Fruit fly (Drosophila melanogaster) whole organism, embryonic: ENCODE data around the gene Kmn1.

ENCODE experiments used
- CG10462 ChIP-seq: fragments of 200-800 bp; sonication (Bioruptor generic); optimal IDR thresholded peaks from 2 replicates; lab custom pipeline; 2016; ENCODE audit warnings: missing biosample characterization, missing genetic modification characterization
- CG11093 ChIP-seq: fragments of 200-800 bp; sonication (Bioruptor generic); IDR thresholded peaks from 3 replicates; pipeline ENCODE4 v1.3.6; 2022; ENCODE audit warnings: missing biosample characterization, missing genetic modification characterization
- CG11504 ChIP-seq: fragments of 200-800 bp; sonication (Bioruptor generic); optimal IDR thresholded peaks from 3 replicates; lab custom pipeline; 2019; ENCODE audit warnings: missing biosample characterization, mild to moderate bottlenecking, missing genetic modification characterization, moderate library complexity
- CG12391 ChIP-seq: fragments of 200-800 bp; sonication (Bioruptor generic); optimal IDR thresholded peaks from 3 replicates; lab custom pipeline; 2018; ENCODE audit warnings: missing biosample characterization, mild to moderate bottlenecking, missing genetic modification characterization, moderate library complexity
- CG12769 ChIP-seq: fragments of 200-800 bp; sonication (Bioruptor generic); optimal IDR thresholded peaks from 2 replicates; lab custom pipeline; 2019; ENCODE audit warnings: missing biosample characterization, mild to moderate bottlenecking, missing genetic modification characterization, moderate library complexity
- CG14014 ChIP-seq: fragments of 200-800 bp; sonication (Bioruptor generic); IDR thresholded peaks from 2 replicates; pipeline ENCODE4 v1.3.6; 2022; ENCODE audit warnings: missing biosample characterization, missing genetic modification characterization
- CG14050 ChIP-seq: fragments of 200-800 bp; sonication (Bioruptor generic); IDR thresholded peaks from 3 replicates; pipeline ENCODE4 v1.3.6; 2022; ENCODE audit warnings: missing biosample characterization, missing genetic modification characterization
- CG15696 ChIP-seq: fragments of 200-800 bp; sonication (Bioruptor generic); optimal IDR thresholded peaks from 2 replicates; lab custom pipeline; 2019; ENCODE audit warnings: missing biosample characterization, mild to moderate bottlenecking, missing genetic modification characterization, moderate library complexity
- CG17912 ChIP-seq: fragments of 200-800 bp; sonication (Bioruptor generic); optimal IDR thresholded peaks from 2 replicates; lab custom pipeline; 2018; ENCODE audit warnings: missing biosample characterization, mild to moderate bottlenecking, missing genetic modification characterization
- CG3281 ChIP-seq: fragments of 200-800 bp; sonication (Bioruptor generic); optimal IDR thresholded peaks from 3 replicates; lab custom pipeline; 2017; ENCODE audit warnings: missing biosample characterization, mild to moderate bottlenecking, missing genetic modification characterization
- CG4617 ChIP-seq: fragments of 200-800 bp; sonication (Bioruptor generic); optimal IDR thresholded peaks from 3 replicates; lab custom pipeline; 2016; ENCODE audit warnings: missing biosample characterization, missing genetic modification characterization, borderline replicate concordance
- CG5953 ChIP-seq: fragments of 200-800 bp; sonication (Bioruptor generic); IDR thresholded peaks from 2 replicates; pipeline ENCODE4 v1.3.6; 2022; ENCODE audit warnings: missing biosample characterization, missing genetic modification characterization
- CG6254 ChIP-seq: fragments of 200-800 bp; sonication (Bioruptor generic); optimal IDR thresholded peaks from 3 replicates; lab custom pipeline; 2017; ENCODE audit warnings: mild to moderate bottlenecking, missing biosample characterization, missing genetic modification reagents, missing genetic modification characterization
- CG7786 ChIP-seq: fragments of 200-800 bp; sonication (Bioruptor generic); optimal IDR thresholded peaks from 2 replicates; lab custom pipeline; 2016; ENCODE audit warnings: missing biosample characterization, missing genetic modification characterization
- CG7839 ChIP-seq: fragments of 200-800 bp; sonication (Bioruptor generic); optimal IDR thresholded peaks from 3 replicates; lab custom pipeline; 2018; ENCODE audit warnings: missing biosample characterization, mild to moderate bottlenecking, missing genetic modification characterization, moderate library complexity
- Dfd ChIP-seq, 2 experiments: fragments of >200 bp; optimal IDR thresholded peaks; 2 replicates each; lab custom pipeline; 2017; ENCODE audit warnings: missing biosample characterization in 2 of 2, missing genetic modification characterization in 2 of 2
- Fer1 ChIP-seq: fragments of 200-800 bp; sonication (Bioruptor generic); optimal IDR thresholded peaks from 2 replicates; lab custom pipeline; 2017; ENCODE audit warnings: missing biosample characterization, mild to moderate bottlenecking, missing genetic modification characterization
- HLHmδ ChIP-seq: fragments of 200-800 bp; sonication (Bioruptor generic); optimal IDR thresholded peaks from 2 replicates; lab custom pipeline; 2018; ENCODE audit warnings: missing biosample characterization, mild to moderate bottlenecking, missing genetic modification characterization, moderate library complexity
- Hr51 ChIP-seq, 2 experiments: fragments of 200-800 bp; sonication (Bioruptor generic); optimal IDR thresholded peaks; 2 replicates in 1 of 2; 3 replicates in 1 of 2; lab custom pipeline; 2016 to 2018; ENCODE audit warnings: missing biosample characterization in 2 of 2, missing genetic modification characterization in 2 of 2, mild to moderate bottlenecking in 1 of 2, moderate library complexity in 1 of 2
- Hr78 ChIP-seq, 2 experiments: fragments of 200-800 bp in 1 of 2; fragments of >200 bp in 1 of 2; sonication (Bioruptor generic) in 1 of 2; optimal IDR thresholded peaks; 2 replicates each; lab custom pipeline; 2017 to 2019; ENCODE audit warnings: missing biosample characterization in 2 of 2, missing genetic modification characterization in 2 of 2, mild to moderate bottlenecking in 1 of 2, moderate library complexity in 1 of 2
- MBD-R2 ChIP-seq: fragments of 200-800 bp; sonication (Bioruptor generic); IDR thresholded peaks from 2 replicates; pipeline ENCODE4 v1.3.6; 2022; ENCODE audit warnings: missing biosample characterization, missing genetic modification characterization
- MTF-1 ChIP-seq: fragments of 200-800 bp; sonication (Bioruptor generic); optimal IDR thresholded peaks from 2 replicates; lab custom pipeline; 2018; ENCODE audit warnings: missing biosample characterization, mild to moderate bottlenecking, missing genetic modification characterization, borderline replicate concordance
- Pdp1 ChIP-seq, 2 experiments: fragments of 200-800 bp; sonication (Bioruptor generic); optimal IDR thresholded peaks; 3 replicates each; lab custom pipeline; 2016; ENCODE audit warnings: missing biosample characterization in 2 of 2, missing genetic modification characterization in 2 of 2, mild to moderate bottlenecking in 1 of 2, moderate library complexity in 1 of 2
- Rx ChIP-seq: fragments of 200-800 bp; sonication (Bioruptor generic); IDR thresholded peaks from 2 replicates; pipeline ENCODE4 v1.3.6; 2022; ENCODE audit warnings: missing biosample characterization, missing genetic modification characterization
- Side ChIP-seq: fragments of 200-800 bp; sonication (Bioruptor generic); optimal IDR thresholded peaks from 2 replicates; lab custom pipeline; 2016; ENCODE audit warnings: missing biosample characterization, missing genetic modification characterization
- Taf1 ChIP-seq: fragments of 200-800 bp; sonication (Bioruptor generic); IDR thresholded peaks from 2 replicates; pipeline ENCODE4 v1.3.6; 2022; ENCODE audit warnings: missing biosample characterization, missing genetic modification characterization
- Usf ChIP-seq: fragments of 200-800 bp; sonication (Bioruptor generic); optimal IDR thresholded peaks from 2 replicates; lab custom pipeline; 2017; ENCODE audit warnings: missing genotype, missing biosample characterization, missing genetic modification characterization
- abd-A ChIP-seq: fragments of 200-800 bp; sonication (Bioruptor generic); optimal IDR thresholded peaks from 3 replicates; lab custom pipeline; 2019; ENCODE audit warnings: missing biosample characterization, mild to moderate bottlenecking, missing genetic modification characterization, moderate library complexity
- aop ChIP-seq: fragments of 200-800 bp; sonication (Bioruptor generic); IDR thresholded peaks from 2 replicates; pipeline ENCODE4 v1.3.6; 2022; ENCODE audit warnings: missing biosample characterization, missing genetic modification characterization
- ara ChIP-seq: fragments of 200-800 bp; sonication (Bioruptor generic); IDR thresholded peaks from 2 replicates; pipeline ENCODE4 v1.3.6; 2022; ENCODE audit warnings: missing biosample characterization, missing genetic modification characterization
- ato ChIP-seq: fragments of 200-800 bp; sonication (Bioruptor generic); IDR thresholded peaks from 2 replicates; pipeline ENCODE4 v1.3.6; 2022; ENCODE audit warnings: missing biosample characterization, missing genetic modification characterization; ENCODE audit not compliant: partially characterized antibody
- az2 ChIP-seq: fragments of 200-800 bp; sonication (Bioruptor generic); optimal IDR thresholded peaks from 3 replicates; lab custom pipeline; 2016; ENCODE audit warnings: missing biosample characterization, missing genetic modification characterization
- br ChIP-seq: fragments of >200 bp; optimal IDR thresholded peaks from 2 replicates; lab custom pipeline; 2017
- chinmo ChIP-seq: fragments of 200-800 bp; sonication (Bioruptor generic); IDR thresholded peaks from 4 replicates; pipeline ENCODE4 v1.3.6; 2022; ENCODE audit warnings: missing biosample characterization, missing genetic modification characterization; ENCODE audit not compliant: partially characterized antibody
- dmrt11E ChIP-seq: fragments of 200-800 bp; sonication (Bioruptor generic); optimal IDR thresholded peaks from 3 replicates; lab custom pipeline; 2018; ENCODE audit warnings: missing biosample characterization, mild to moderate bottlenecking, missing genetic modification characterization, moderate library complexity
- dmrt99B ChIP-seq: fragments of 200-800 bp; sonication (Bioruptor generic); optimal IDR thresholded peaks from 2 replicates; lab custom pipeline; 2018; ENCODE audit warnings: missing biosample characterization, mild to moderate bottlenecking, missing genetic modification characterization, moderate library complexity
- dpn ChIP-seq, 2 experiments: fragments of 200-800 bp; sonication (Bioruptor generic); optimal IDR thresholded peaks; 3 replicates each; lab custom pipeline; 2016; ENCODE audit warnings: missing biosample characterization in 2 of 2, missing genetic modification characterization in 2 of 2
- exex ChIP-seq: fragments of 200-800 bp; sonication (Bioruptor generic); optimal IDR thresholded peaks from 4 replicates; lab custom pipeline; 2018; ENCODE audit warnings: missing biosample characterization, mild to moderate bottlenecking, missing genetic modification characterization, moderate library complexity
- fd102C ChIP-seq: fragments of 200-800 bp; sonication (Bioruptor generic); optimal IDR thresholded peaks from 2 replicates; lab custom pipeline; 2018; ENCODE audit warnings: missing biosample characterization, mild to moderate bottlenecking, missing genetic modification characterization, moderate library complexity
- lbe ChIP-seq: fragments of 200-800 bp; sonication (Bioruptor generic); optimal IDR thresholded peaks from 2 replicates; lab custom pipeline; 2016; ENCODE audit warnings: missing biosample characterization, mild to moderate bottlenecking, missing genetic modification characterization
- nom ChIP-seq: fragments of 200-800 bp; sonication (Bioruptor generic); optimal IDR thresholded peaks from 2 replicates; lab custom pipeline; 2017; ENCODE audit warnings: missing biosample characterization, missing genetic modification characterization, mild to moderate bottlenecking, moderate library complexity, missing genetic modification reagents
- peb ChIP-seq: fragments of 200-800 bp; sonication (Bioruptor generic); IDR thresholded peaks from 2 replicates; pipeline ENCODE4 v1.3.6; 2022; ENCODE audit warnings: missing biosample characterization, missing genetic modification characterization
- pho ChIP-seq: fragments of 200-800 bp; sonication (Bioruptor generic); optimal IDR thresholded peaks from 2 replicates; lab custom pipeline; 2016; ENCODE audit warnings: missing biosample characterization, missing genetic modification characterization
- pum ChIP-seq: fragments of 200-800 bp; sonication (Bioruptor generic); optimal IDR thresholded peaks from 2 replicates; lab custom pipeline; 2016; ENCODE audit warnings: missing biosample characterization, missing genetic modification characterization
- pzg ChIP-seq: fragments of 200-800 bp; sonication (Bioruptor generic); optimal IDR thresholded peaks from 3 replicates; lab custom pipeline; 2018; ENCODE audit warnings: missing biosample characterization, mild to moderate bottlenecking, missing genetic modification characterization, moderate library complexity
- rib ChIP-seq: fragments of 200-800 bp; sonication (Bioruptor generic); IDR thresholded peaks from 2 replicates; pipeline ENCODE4 v1.3.6; 2022; ENCODE audit warnings: missing biosample characterization, missing genetic modification characterization
- salm ChIP-seq: fragments of 200-800 bp; sonication (Bioruptor generic); optimal IDR thresholded peaks from 2 replicates; lab custom pipeline; 2018; ENCODE audit warnings: missing biosample characterization, mild to moderate bottlenecking, missing genetic modification characterization
- sens ChIP-seq: fragments of 200-800 bp; sonication (Bioruptor generic); peaks from one replicate; lab custom pipeline; 2016; ENCODE audit warnings: missing biosample characterization, missing genetic modification characterization
- shn ChIP-seq: fragments of 200-800 bp; sonication (Bioruptor generic); optimal IDR thresholded peaks from 3 replicates; lab custom pipeline; 2016; ENCODE audit warnings: missing biosample characterization, missing genetic modification characterization
- slp2 ChIP-seq: fragments of 200-800 bp; sonication (Bioruptor generic); optimal IDR thresholded peaks from 2 replicates; lab custom pipeline; 2016; ENCODE audit warnings: missing biosample characterization, missing genetic modification characterization
- wdn ChIP-seq: fragments of 200-800 bp; sonication (Bioruptor generic); IDR thresholded peaks from 2 replicates; pipeline ENCODE4 v1.3.6; 2022; ENCODE audit warnings: missing biosample characterization, missing genetic modification characterization

The Kmn1 gene

dm6 chrX:11550078-11550477 is 22.2 kb downstream of the Kmn1 start (continued):
- TF ChIP-seq CG4617 (no peak), CG7786 (peak; percentile 8), br (lab: Kevin White, UChicago) (no peak), CG5953 (GFP tag; lab: Robert Waterston, UW) (no peak), CG12391 (tag; lab: Kevin White, UChicago) (peak; percentile 16), MTF-1 (GFP tag; lab: Kevin White, UChicago) (no peak), ato (no peak), rib (no peak), peb (no peak), pzg (GFP tag; lab: Kevin White, UChicago) (no peak), pho (no peak), Taf1 (GFP tag; lab: Robert Waterston, UW) (no peak), dmrt11E (tag; lab: Kevin White, UChicago) (no peak), CG7839 (tag; lab: Kevin White, UChicago) (peak; percentile 33), Side (GFP tag; lab: Kevin White, UChicago) (no peak), exex (tag; lab: Kevin White, UChicago) (no peak), Pdp1 (GFP tag; optimal IDR thresholded peaks at IDR 0.05; lab: Kevin White, UChicago) (peak; percentile 10 to 24), ara (GFP tag; lab: Robert Waterston, UW) (no peak), CG11093 (GFP tag; lab: Robert Waterston, UW) (no peak), dmrt99B (tag; lab: Kevin White, UChicago) (peak; percentile 18), aop (no peak), CG14050 (GFP tag; lab: Robert Waterston, UW) (no peak), CG3281 (peak; percentile 33), Hr51 (GFP tag; optimal IDR thresholded peaks at IDR 0.05; lab: Kevin White, UChicago) (peak in 1 of 2 experiments; percentile 41), CG11504 (tag; lab: Kevin White, UChicago) (peak; percentile 29), chinmo (GFP tag; lab: Robert Waterston, UW) (no peak), shn (GFP tag; lab: Kevin White, UChicago) (no peak), HLHmδ (no peak), Hr78 (GFP tag; optimal IDR thresholded peaks at IDR 0.05; lab: Kevin White, UChicago) (no peak), CG17912 (no peak), CG12769 (tag; lab: Kevin White, UChicago) (peak; percentile 65), CG10462 (no peak), Rx (no peak), MBD-R2 (GFP tag; lab: Robert Waterston, UW) (no peak), CG15696 (no peak), pum (GFP tag; lab: Kevin White, UChicago) (no peak), abd-A (tag; lab: Kevin White, UChicago) (no peak), salm (tag; lab: Kevin White, UChicago) (no peak), Dfd (GFP tag; optimal IDR thresholded peaks at IDR 0.05; lab: Kevin White, UChicago) (no peak), wdn (GFP tag; lab: Robert Waterston, UW) (0 out of 2 replicates have a peak, but pooled peaks have one; percentile 8), Fer1 (GFP tag; lab: Kevin White, UChicago) (peak; percentile 25), nom (no peak), fd102C (GFP tag; lab: Kevin White, UChicago) (no peak), az2 (GFP tag; lab: Kevin White, UChicago) (no peak), sens (GFP tag; lab: Kevin White, UChicago) (peak; percentile 50), CG6254 (no peak), slp2 (GFP tag; lab: Kevin White, UChicago) (no peak), Usf (no peak), dpn (GFP tag; optimal IDR thresholded peaks at IDR 0.05; lab: Kevin White, UChicago) (peak in 1 of 2 experiments; percentile 24), CG14014 (0 out of 2 replicates have a peak, but pooled peaks have one; percentile 26), lbe (GFP tag; lab: Kevin White, UChicago) (peak; percentile 12)
